Fruit fly (Drosophila melanogaster) whole organism, adult: ENCODE data around the gene CG13786.

Experiments
- CG12768 ChIP-seq: fragments of 200-800 bp; sonication (Bioruptor generic); optimal IDR thresholded peaks from 2 replicates; lab custom pipeline; 2017; ENCODE audit warnings: missing biosample characterization, missing genetic modification characterization, mild to moderate bottlenecking, moderate library complexity, missing genetic modification reagents
- CG14711 ChIP-seq: fragments of 200-800 bp; sonication (Bioruptor generic); optimal IDR thresholded peaks from 2 replicates; lab custom pipeline; 2018; ENCODE audit warnings: missing biosample characterization, mild to moderate bottlenecking, missing genetic modification characterization, moderate library complexity
- CG1620 ChIP-seq: fragments of 200-800 bp; sonication (Bioruptor generic); optimal IDR thresholded peaks from 2 replicates; lab custom pipeline; 2016; ENCODE audit warnings: missing biosample characterization, missing genetic modification characterization
- CG33017 ChIP-seq: fragments of 200-800 bp; sonication (Bioruptor generic); optimal IDR thresholded peaks from 2 replicates; lab custom pipeline; 2018; ENCODE audit warnings: missing biosample characterization, mild to moderate bottlenecking, missing genetic modification characterization, moderate library complexity
- CG5204 ChIP-seq: fragments of 200-800 bp; sonication (Bioruptor generic); optimal IDR thresholded peaks from 2 replicates; lab custom pipeline; 2016; ENCODE audit warnings: missing biosample characterization, missing genetic modification characterization
- CG7045 ChIP-seq: fragments of 200-800 bp; sonication (Bioruptor generic); optimal IDR thresholded peaks from 2 replicates; lab custom pipeline; 2017; ENCODE audit warnings: missing biosample characterization, mild to moderate bottlenecking, missing genetic modification characterization
- CG7101 ChIP-seq: fragments of 200-800 bp; sonication (Bioruptor generic); optimal IDR thresholded peaks from 2 replicates; lab custom pipeline; 2018; ENCODE audit warnings: missing biosample characterization, mild to moderate bottlenecking, missing genetic modification characterization, moderate library complexity
- Clk ChIP-seq: fragments of 200-800 bp; sonication (Bioruptor generic); optimal IDR thresholded peaks from 2 replicates; lab custom pipeline; 2017; ENCODE audit warnings: missing biosample characterization, missing genetic modification characterization
- Crg-1 ChIP-seq: fragments of 200-800 bp; sonication (Bioruptor generic); optimal IDR thresholded peaks from 2 replicates; lab custom pipeline; 2016; ENCODE audit warnings: missing biosample characterization, missing genetic modification characterization
- Hr96 ChIP-seq: fragments of 200-800 bp; sonication (Bioruptor generic); optimal IDR thresholded peaks from 2 replicates; lab custom pipeline; 2016; ENCODE audit warnings: missing biosample characterization, missing genetic modification characterization
- Mnt ChIP-seq: fragments of 200-800 bp; sonication (Bioruptor generic); optimal IDR thresholded peaks from 2 replicates; lab custom pipeline; 2016; ENCODE audit warnings: missing biosample characterization, mild to moderate bottlenecking, missing genetic modification characterization
- bab1 ChIP-seq: fragments of 200-800 bp; sonication (Bioruptor generic); optimal IDR thresholded peaks from 3 replicates; lab custom pipeline; 2019; ENCODE audit warnings: missing biosample characterization, mild to moderate bottlenecking, missing genetic modification characterization, moderate library complexity
- cic ChIP-seq: fragments of 200-800 bp; sonication (Bioruptor generic); optimal IDR thresholded peaks from 2 replicates; lab custom pipeline; 2017; ENCODE audit warnings: missing biosample characterization, mild to moderate bottlenecking, missing genetic modification characterization, moderate library complexity
- cnc ChIP-seq, 2 experiments: fragments of >200 bp; optimal IDR thresholded peaks; 2 replicates each; lab custom pipeline; 2017
- kay ChIP-seq: fragments of 200-800 bp; sonication (Bioruptor generic); peaks from one replicate; lab custom pipeline; 2016; ENCODE audit warnings: missing biosample characterization, missing genetic modification characterization, borderline replicate concordance
- ovo ChIP-seq: fragments of 200-800 bp; sonication (Bioruptor generic); optimal IDR thresholded peaks from 2 replicates; lab custom pipeline; 2016; ENCODE audit warnings: missing biosample characterization, missing genetic modification characterization
- pad ChIP-seq: fragments of 200-800 bp; sonication (Bioruptor generic); optimal IDR thresholded peaks from 3 replicates; lab custom pipeline; 2017; ENCODE audit warnings: missing biosample characterization, missing genetic modification characterization, mild to moderate bottlenecking, moderate library complexity, missing genetic modification reagents
- tj ChIP-seq: fragments of 200-800 bp; sonication (Bioruptor generic); optimal IDR thresholded peaks from 3 replicates; lab custom pipeline; 2017; ENCODE audit warnings: missing biosample characterization, mild to moderate bottlenecking, missing genetic modification characterization, moderate library complexity
- toe ChIP-seq: fragments of 200-800 bp; sonication (Bioruptor generic); optimal IDR thresholded peaks from 2 replicates; lab custom pipeline; 2016; ENCODE audit warnings: missing biosample characterization, missing genetic modification characterization

The CG13786 gene

dm6 chr2L:7252882-7253281 is at the start of gene CG13786:
TSS of gene CG13786 (minus strand) at chr2L:7252982.
- TF ChIP-seq CG5204 (GFP tag; lab: Kevin White, UChicago) = no peak
- no peak for TF ChIP-seq toe (GFP tag; lab: Kevin White, UChicago)
- TF ChIP-seq Hr96 (GFP tag; lab: Kevin White, UChicago) = no peak
- TF ChIP-seq ovo (GFP tag; lab: Kevin White, UChicago) = no peak
- no peak for TF ChIP-seq cic
- no peak for TF ChIP-seq pad
- no peak for TF ChIP-seq CG12768
- no peak for TF ChIP-seq CG7045
- TF ChIP-seq CG7101 (tag; lab: Kevin White, UChicago) = no peak
- TF ChIP-seq tj (GFP tag; lab: Kevin White, UChicago) = no peak
- no peak for TF ChIP-seq CG1620
- no peak for TF ChIP-seq CG14711 (tag; lab: Kevin White, UChicago)
- no peak for TF ChIP-seq kay (GFP tag; lab: Kevin White, UChicago)
- no peak for TF ChIP-seq CG33017 (tag; lab: Kevin White, UChicago)
- TF ChIP-seq bab1 (GFP tag; lab: Kevin White, UChicago) = no peak
- TF ChIP-seq Clk (GFP tag; lab: Kevin White, UChicago) = no peak
- TF ChIP-seq Crg-1 (GFP tag; lab: Kevin White, UChicago) = no peak
- TF ChIP-seq Mnt (GFP tag; lab: Kevin White, UChicago) = no peak
- TF ChIP-seq cnc (optimal IDR thresholded peaks at IDR 0.05; lab: Kevin White, UChicago) = no peak

- TF ChIP-seq cnc (optimal IDR thresholded peaks at IDR 0.05; lab: Kevin White, UChicago) = no peak
- TF ChIP-seq ovo (GFP tag; lab: Kevin White, UChicago) = no peak
- no peak for TF ChIP-seq Hr96 (GFP tag; lab: Kevin White, UChicago)
- TF ChIP-seq kay (GFP tag; lab: Kevin White, UChicago) = no peak
- TF ChIP-seq tj (GFP tag; lab: Kevin White, UChicago) = no peak
- no peak for TF ChIP-seq Crg-1 (GFP tag; lab: Kevin White, UChicago)
- no peak for TF ChIP-seq CG14711 (tag; lab: Kevin White, UChicago)
- no peak for TF ChIP-seq bab1 (GFP tag; lab: Kevin White, UChicago)
- TF ChIP-seq Clk (GFP tag; lab: Kevin White, UChicago) = no peak
- TF ChIP-seq CG12768 = no peak
- TF ChIP-seq CG7045 = no peak
- TF ChIP-seq toe (GFP tag; lab: Kevin White, UChicago) = no peak
- TF ChIP-seq Mnt (GFP tag; lab: Kevin White, UChicago) = no peak
- TF ChIP-seq CG1620 = no peak
Observed at dm6 chr2L:7301497-7301896, 48.7 kb upstream of the CG13786 start.

- TF ChIP-seq CG7101 (tag; lab: Kevin White, UChicago) = no peak
- TF ChIP-seq CG33017 (tag; lab: Kevin White, UChicago) = no peak
- no peak for TF ChIP-seq bab1 (GFP tag; lab: Kevin White, UChicago)
- no peak for TF ChIP-seq CG1620
- TF ChIP-seq CG12768 = no peak
- no peak for TF ChIP-seq tj (GFP tag; lab: Kevin White, UChicago)
- no peak for TF ChIP-seq cnc (optimal IDR thresholded peaks at IDR 0.05; lab: Kevin White, UChicago)
- TF ChIP-seq Hr96 (GFP tag; lab: Kevin White, UChicago) = no peak
- no peak for TF ChIP-seq cic
- no peak for TF ChIP-seq Mnt (GFP tag; lab: Kevin White, UChicago)
- no peak for TF ChIP-seq kay (GFP tag; lab: Kevin White, UChicago)
Observed at dm6 chr2L:7300004-7300403, 47.2 kb upstream of the CG13786 start.

dm6 chr2L:7298744-7299366 is 46.1 kb upstream of the CG13786 start:
- TF ChIP-seq CG12768 (no peak), kay (GFP tag; lab: Kevin White, UChicago) (peak; percentile 21), cic (no peak), toe (GFP tag; lab: Kevin White, UChicago) (no peak)

- no peak for TF ChIP-seq CG12768
- no peak for TF ChIP-seq pad
- TF ChIP-seq bab1 (GFP tag; lab: Kevin White, UChicago) = no peak
- TF ChIP-seq CG7101 (tag; lab: Kevin White, UChicago) = no peak
- no peak for TF ChIP-seq cnc (optimal IDR thresholded peaks at IDR 0.05; lab: Kevin White, UChicago)
Observed at dm6 chr2L:7295924-7296323, 43.1 kb upstream of the CG13786 start.

- TF ChIP-seq CG7101 (tag; lab: Kevin White, UChicago) = no peak
- no peak for TF ChIP-seq cnc (optimal IDR thresholded peaks at IDR 0.05; lab: Kevin White, UChicago)
- TF ChIP-seq bab1 (GFP tag; lab: Kevin White, UChicago) = no peak
- no peak for TF ChIP-seq Clk (GFP tag; lab: Kevin White, UChicago)
- no peak for TF ChIP-seq Hr96 (GFP tag; lab: Kevin White, UChicago)
- TF ChIP-seq ovo (GFP tag; lab: Kevin White, UChicago) = no peak
- TF ChIP-seq cic = no peak
- TF ChIP-seq CG14711 (tag; lab: Kevin White, UChicago) = no peak
- no peak for TF ChIP-seq pad
Observed at dm6 chr2L:7294964-7295363, 42.2 kb upstream of the CG13786 start.
